Fruit fly (Drosophila melanogaster): ENCODE data around the gene Hsp67Bc.
A peak's percentile ranks its signal among the peaks of the same experiment; 100 is the strongest.

The Hsp67Bc gene

DNA sequence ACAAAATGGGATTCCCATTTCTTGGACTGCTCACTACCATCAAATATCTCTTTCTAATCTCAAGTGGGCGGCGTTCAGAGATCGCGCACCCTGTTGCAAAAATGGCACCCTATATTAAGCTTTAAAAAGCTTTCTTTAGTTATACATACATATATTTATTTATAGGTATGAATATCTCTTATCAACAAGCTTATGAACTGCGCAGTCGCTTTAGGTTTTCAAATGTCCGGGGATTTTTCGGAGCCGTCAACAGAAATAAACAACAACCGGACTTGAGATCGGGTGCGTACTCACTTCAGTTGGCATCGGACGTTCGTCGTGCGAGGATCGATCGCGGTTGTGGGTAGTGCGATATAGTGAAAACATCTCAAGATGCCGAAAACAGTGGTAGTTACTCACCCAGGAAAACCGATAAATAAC is 23.0 kb downstream of the Hsp67Bc start, which contains the start of gene PGRP-LF (continued):
- no peak for TF ChIP-seq CG18764 (GFP tag; optimal IDR thresholded peaks at IDR 0.05)
- no peak for TF ChIP-seq Optix (GFP tag; IDR thresholded peaks at IDR 0.05)
- TF ChIP-seq oc (tag; optimal IDR thresholded peaks at IDR 0.05), result no peak
- no peak for TF ChIP-seq H15 (GFP tag; IDR thresholded peaks at IDR 0.05)
- no peak for TF ChIP-seq rib (GFP tag; IDR thresholded peaks at IDR 0.05)
- TF ChIP-seq Dll (GFP tag; IDR thresholded peaks at IDR 0.05; ENCODE audit: partially characterized antibody), result no peak
- TF ChIP-seq lab (GFP tag; optimal IDR thresholded peaks at IDR 0.05), result peak; percentile 41
- peak; percentile 12 for TF ChIP-seq cg (GFP tag; optimal IDR thresholded peaks at IDR 0.05)
- peak; percentile 42 for TF ChIP-seq CG7839 (tag; optimal IDR thresholded peaks at IDR 0.05)
- no peak for TF ChIP-seq salm (tag; optimal IDR thresholded peaks at IDR 0.05)
- peak; percentile 72 for TF ChIP-seq Jarid2 (GFP tag; optimal IDR thresholded peaks at IDR 0.05)
- TF ChIP-seq GATAe (GFP tag; conservative IDR thresholded peaks at IDR 0.05), result no peak
- no peak for TF ChIP-seq CG10462 (GFP tag; optimal IDR thresholded peaks at IDR 0.05)
- no peak for TF ChIP-seq h (optimal IDR thresholded peaks at IDR 0.05)
- no peak for TF ChIP-seq Mad (GFP tag; optimal IDR thresholded peaks at IDR 0.05)
- no peak for TF ChIP-seq CG10321 (GFP tag; IDR thresholded peaks at IDR 0.05)
- TF ChIP-seq Sox102F (GFP tag; optimal IDR thresholded peaks at IDR 0.05), result no peak
- no peak for TF ChIP-seq CG10267 (tag; optimal IDR thresholded peaks at IDR 0.05)
- TF ChIP-seq CG14667 (GFP tag; IDR thresholded peaks at IDR 0.05), result no peak
- no peak for TF ChIP-seq CG8944 (GFP tag; optimal IDR thresholded peaks at IDR 0.05)
- TF ChIP-seq D (optimal IDR thresholded peaks at IDR 0.05), result no peak
- TF ChIP-seq D (GFP tag; optimal IDR thresholded peaks at IDR 0.05), result no peak
- TF ChIP-seq bab2 (GFP tag; optimal IDR thresholded peaks at IDR 0.05), result no peak
- no peak for TF ChIP-seq Lim3 (GFP tag; IDR thresholded peaks at IDR 0.05)
- no peak for TF ChIP-seq Awh (GFP tag; IDR thresholded peaks at IDR 0.05)
- peak; percentile 7 for TF ChIP-seq BtbVII (GFP tag; optimal IDR thresholded peaks at IDR 0.05)
- no peak for TF ChIP-seq CG11085 (GFP tag; IDR thresholded peaks at IDR 0.05)
- TF ChIP-seq CG9932 (GFP tag; IDR thresholded peaks at IDR 0.05), result peak; percentile 48; the same call in 1 of the 2 replicates
- no peak for TF ChIP-seq pnt (GFP tag; optimal IDR thresholded peaks at IDR 0.05)
- no peak for TF ChIP-seq CkIIα-i1 (GFP tag; IDR thresholded peaks at IDR 0.05)
- no peak for TF ChIP-seq CG30431 (GFP tag; optimal IDR thresholded peaks at IDR 0.05)
- no peak for TF ChIP-seq her (GFP tag; optimal IDR thresholded peaks at IDR 0.05)
- TF ChIP-seq bcd (GFP tag; optimal IDR thresholded peaks at IDR 0.05), result no peak
- no peak for TF ChIP-seq sd (tag; optimal IDR thresholded peaks at IDR 0.05)
- TF ChIP-seq tup (GFP tag; optimal IDR thresholded peaks at IDR 0.05), result no peak
- TF ChIP-seq CG17328 (GFP tag; IDR thresholded peaks at IDR 0.05), result no peak
- peak; percentile 53 for TF ChIP-seq Rfx (GFP tag; IDR thresholded peaks at IDR 0.05)
- TF ChIP-seq dmrt11E (tag; optimal IDR thresholded peaks at IDR 0.05), result no peak
- TF ChIP-seq sens (GFP tag), result peak; percentile 45
- TF ChIP-seq CG2678 (tag; optimal IDR thresholded peaks at IDR 0.05), result peak; percentile 8
- TF ChIP-seq CG12219 (GFP tag; optimal IDR thresholded peaks at IDR 0.05), result no peak
- TF ChIP-seq CTCF (GFP tag; optimal IDR thresholded peaks at IDR 0.05), result no peak
- no peak for TF ChIP-seq CG4328 (GFP tag; optimal IDR thresholded peaks at IDR 0.05)
- TF ChIP-seq Dip2 (GFP tag; IDR thresholded peaks at IDR 0.05), result no peak
- no peak for TF ChIP-seq twi (tag; optimal IDR thresholded peaks at IDR 0.05)
- TF ChIP-seq Stat92E (GFP tag; optimal IDR thresholded peaks at IDR 0.05), result no peak
- no peak for TF ChIP-seq CG10431 (GFP tag; optimal IDR thresholded peaks at IDR 0.05)
- TF ChIP-seq pb (GFP tag; optimal IDR thresholded peaks at IDR 0.05), result no peak
- TF ChIP-seq Abd-B (GFP tag; optimal IDR thresholded peaks at IDR 0.05), result no peak
- peak; percentile 54 for TF ChIP-seq lbe (GFP tag; optimal IDR thresholded peaks at IDR 0.05)
- TF ChIP-seq ssp (GFP tag; IDR thresholded peaks at IDR 0.05), result no peak
- TF ChIP-seq CG4424 (GFP tag; optimal IDR thresholded peaks at IDR 0.05), result peak; percentile 1
- peak; percentile 21 for TF ChIP-seq dmrt99B (tag; optimal IDR thresholded peaks at IDR 0.05)

All from whole organism, embryonic.